Worm (Caenorhabditis elegans): ENCODE results near the gene W06H8.6.
A peak's percentile ranks its signal among the peaks of the same experiment; 100 is the strongest.

DNA sequence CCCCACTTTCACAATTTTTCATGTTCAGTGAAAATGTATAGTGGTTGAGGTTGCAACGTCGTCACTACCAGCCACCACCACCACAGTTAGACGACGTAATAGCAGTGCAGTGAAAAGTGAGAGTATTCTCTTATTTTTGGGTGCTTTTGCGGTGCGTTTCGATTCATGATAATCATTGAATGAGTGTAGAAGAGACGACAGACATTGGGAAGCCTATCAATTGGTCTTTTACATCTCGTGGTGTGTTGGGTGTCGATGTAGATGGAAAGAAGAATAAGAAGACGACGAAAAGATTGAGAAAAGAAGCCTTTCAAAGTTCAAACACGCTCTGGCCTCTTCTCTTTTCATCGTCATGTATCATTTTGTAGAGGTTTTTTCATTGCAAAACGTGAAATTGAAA is 13.0 kb upstream of the W06H8.6 start:
- TF ChIP-seq unc-39 (tag; optimal IDR thresholded peaks at IDR 0.05), result no peak
- TF ChIP-seq nfya-1 (tag; optimal IDR thresholded peaks at IDR 0.05; ENCODE audit: insufficient read depth), result peak; percentile 53
- TF ChIP-seq R02D3.7 (tag; optimal IDR thresholded peaks at IDR 0.05), result peak; percentile 38
- TF ChIP-seq egl-27 (tag; optimal IDR thresholded peaks at IDR 0.05), result no peak
